Worm (Caenorhabditis elegans): ENCODE results near the gene Y48G9A.7.

DNA sequence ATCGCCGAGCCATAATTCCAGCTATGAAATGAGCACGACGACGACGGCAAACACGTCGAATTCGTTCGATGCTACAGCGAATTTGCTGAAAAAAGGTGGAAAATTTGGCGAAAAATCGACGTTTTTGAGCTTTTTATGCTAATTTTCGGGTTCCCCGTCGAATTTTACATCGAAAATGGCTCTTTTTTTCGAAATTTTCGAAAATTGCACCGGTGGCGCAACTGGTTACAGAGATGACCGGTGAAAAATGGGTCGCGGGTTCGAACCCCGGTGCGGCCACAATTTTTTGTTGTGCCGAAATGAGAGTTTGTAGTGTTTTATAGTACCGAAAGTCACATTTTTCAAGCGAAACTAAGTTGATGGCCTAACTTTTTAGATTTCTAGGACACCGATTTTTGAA lies 27.1 kb downstream of the Y48G9A.7 start:
- TF ChIP-seq sox-2 (GFP tag; IDR thresholded peaks at IDR 0.05) (no peak), ama-1 (optimal IDR thresholded peaks at IDR 0.05) (no peak), elt-2 (tag; optimal IDR thresholded peaks at IDR 0.05) (no peak), fkh-10 (GFP tag; optimal IDR thresholded peaks at IDR 0.05) (no peak), ztf-16 (tag; optimal IDR thresholded peaks at IDR 0.05) (no peak), nfya-1 (tag; optimal IDR thresholded peaks at IDR 0.05) (no peak), dve-1 (tag; optimal IDR thresholded peaks at IDR 0.05) (no peak), ceh-19 (GFP tag; optimal IDR thresholded peaks at IDR 0.05) (no peak), gmeb-2 (tag; optimal IDR thresholded peaks at IDR 0.05) (no peak), K02D7.2 (tag; optimal IDR thresholded peaks at IDR 0.05) (no peak), tbx-2 (tag; optimal IDR thresholded peaks at IDR 0.05) (no peak), K09A11.1 (tag; optimal IDR thresholded peaks at IDR 0.05; ENCODE audit: insufficient read depth) (no peak), ceh-6 (GFP tag; optimal IDR thresholded peaks at IDR 0.05) (no peak)

Measured in whole organism, late embryonic.